Worm (Caenorhabditis elegans) whole organism, L3 larva: ENCODE measurements around the gene vps-8.

ENCODE experiments used
- ZK546.5 ChIP-seq: sonication (generic microtip); optimal IDR thresholded peaks from 2 replicates; lab custom pipeline; 2017; ENCODE audit warnings: missing biosample characterization, missing genetic modification characterization
- aly-2 ChIP-seq: fragments of 150-350 bp; optimal IDR thresholded peaks from 2 replicates; lab custom pipeline; 2014; ENCODE audit warnings: missing biosample characterization, missing genetic modification characterization
- ama-1 ChIP-seq: fragments of 150-350 bp; optimal IDR thresholded peaks from 2 replicates; lab custom pipeline; 2018
- ceh-16 ChIP-seq: sonication (generic microtip); optimal IDR thresholded peaks from 2 replicates; lab custom pipeline; 2017; ENCODE audit warnings: missing biosample characterization, missing genetic modification characterization
- ceh-28 ChIP-seq: fragments of 150-350 bp; optimal IDR thresholded peaks from 2 replicates; lab custom pipeline; 2014; ENCODE audit warnings: missing biosample characterization, missing genetic modification reagents, missing genetic modification characterization
- ceh-82 ChIP-seq: fragments of 150-350 bp; optimal IDR thresholded peaks from 2 replicates; lab custom pipeline; 2014; ENCODE audit warnings: missing biosample characterization, missing genetic modification characterization
- daf-12 ChIP-seq: fragments of 150-350 bp; optimal IDR thresholded peaks from 2 replicates; lab custom pipeline; 2014; ENCODE audit warnings: missing biosample characterization, missing genetic modification reagents, missing genetic modification characterization
- egl-5 ChIP-seq: fragments of 150-350 bp; optimal IDR thresholded peaks from 2 replicates; lab custom pipeline; 2017; ENCODE audit warnings: missing biosample characterization, missing genetic modification reagents, missing genetic modification characterization, inconsistent platforms
- elt-1 ChIP-seq: fragments of 150-350 bp; optimal IDR thresholded peaks from 2 replicates; lab custom pipeline; 2014; ENCODE audit warnings: missing biosample characterization, missing genetic modification characterization
- elt-2 ChIP-seq: sonication (generic microtip); optimal IDR thresholded peaks from 2 replicates; lab custom pipeline; 2016; ENCODE audit warnings: missing genetic modification reagents, mild to moderate bottlenecking, missing genetic modification characterization, missing compliant biosample characterization
- elt-3 ChIP-seq, 3 experiments: fragments of 150-350 bp in 1 of 3; sonication (generic microtip) in 2 of 3; optimal IDR thresholded peaks; 2 replicates in 2 of 3; 4 replicates in 1 of 3; lab custom pipeline; 2014 to 2017; ENCODE audit warnings: missing biosample characterization in 3 of 3, missing genetic modification characterization in 3 of 3
- fkh-10 ChIP-seq: sonication (generic microtip); optimal IDR thresholded peaks from 2 replicates; lab custom pipeline; 2017; ENCODE audit warnings: missing biosample characterization, missing genetic modification reagents, missing genetic modification characterization
- fos-1 ChIP-seq: fragments of 150-350 bp; optimal IDR thresholded peaks from 2 replicates; lab custom pipeline; 2014; ENCODE audit warnings: missing biosample characterization, missing genetic modification characterization
- hmg-11 ChIP-seq: sonication (generic microtip); optimal IDR thresholded peaks from 2 replicates; lab custom pipeline; 2016; ENCODE audit warnings: missing genetic modification characterization, missing compliant biosample characterization
- jun-1 ChIP-seq: fragments of 150-350 bp; optimal IDR thresholded peaks from 2 replicates; lab custom pipeline; 2014; ENCODE audit warnings: missing biosample characterization, missing genetic modification reagents, missing genetic modification characterization
- lin-15B ChIP-seq: fragments of 150-350 bp; optimal IDR thresholded peaks from 2 replicates; lab custom pipeline; 2014; ENCODE audit warnings: missing biosample characterization, missing genetic modification characterization
- lin-39 ChIP-seq: fragments of 150-350 bp; optimal IDR thresholded peaks from 2 replicates; lab custom pipeline; 2018; ENCODE audit warnings: missing biosample characterization, missing genetic modification reagents, missing genetic modification characterization
- lsy-12 ChIP-seq: sonication (generic microtip); optimal IDR thresholded peaks from 2 replicates; lab custom pipeline; 2016; ENCODE audit warnings: mild to moderate bottlenecking, missing genetic modification characterization, missing compliant biosample characterization
- mdl-1 ChIP-seq: fragments of 150-350 bp; optimal IDR thresholded peaks from 2 replicates; lab custom pipeline; 2014; ENCODE audit warnings: missing biosample characterization, missing genetic modification characterization
- mml-1 ChIP-seq: fragments of 150-350 bp; sonication (generic microtip); optimal IDR thresholded peaks from 3 replicates; lab custom pipeline; 2014; ENCODE audit warnings: missing biosample characterization, missing genetic modification characterization
- nfya-1 ChIP-seq: sonication (generic microtip); optimal IDR thresholded peaks from 2 replicates; lab custom pipeline; 2017; ENCODE audit warnings: missing genetic modification characterization, mild to moderate bottlenecking, missing compliant biosample characterization, antibody characterized with exemption, moderate library complexity; ENCODE audit not compliant: insufficient read depth
- nhr-11 ChIP-seq: fragments of 150-350 bp; optimal IDR thresholded peaks from 2 replicates; lab custom pipeline; 2014; ENCODE audit warnings: missing biosample characterization, missing genetic modification characterization
- nhr-12 ChIP-seq: fragments of 150-350 bp; optimal IDR thresholded peaks from 2 replicates; lab custom pipeline; 2014; ENCODE audit warnings: missing biosample characterization, missing genetic modification characterization
- nhr-237 ChIP-seq: fragments of 150-350 bp; optimal IDR thresholded peaks from 2 replicates; lab custom pipeline; 2014; ENCODE audit warnings: missing biosample characterization, missing genetic modification characterization
- nhr-28 ChIP-seq: fragments of 150-350 bp; optimal IDR thresholded peaks from 2 replicates; lab custom pipeline; 2014; ENCODE audit warnings: missing biosample characterization, missing genetic modification characterization
- nhr-43 ChIP-seq: sonication (generic microtip); optimal IDR thresholded peaks from 2 replicates; lab custom pipeline; 2016; ENCODE audit warnings: mild to moderate bottlenecking, missing genetic modification characterization, missing compliant biosample characterization; ENCODE audit not compliant: poor library complexity, severe bottlenecking
- pha-4 ChIP-seq: fragments of 150-350 bp; optimal IDR thresholded peaks from 2 replicates; lab custom pipeline; 2014; ENCODE audit warnings: missing biosample characterization, missing genetic modification reagents, missing genetic modification characterization
- pqm-1 ChIP-seq: fragments of 150-350 bp; optimal IDR thresholded peaks from 2 replicates; lab custom pipeline; 2017; ENCODE audit warnings: missing biosample characterization, missing genetic modification characterization, inconsistent platforms
- snpc-4 ChIP-seq: fragments of 150-350 bp; optimal IDR thresholded peaks from 2 replicates; lab custom pipeline; 2014; ENCODE audit warnings: missing biosample characterization, missing genetic modification characterization
- tbx-2 ChIP-seq: sonication (generic microtip); optimal IDR thresholded peaks from 2 replicates; lab custom pipeline; 2016; ENCODE audit warnings: mild to moderate bottlenecking, missing genetic modification characterization, missing compliant biosample characterization
- unc-39 ChIP-seq: sonication (generic microtip); optimal IDR thresholded peaks from 4 replicates; lab custom pipeline; 2017; ENCODE audit warnings: missing biosample characterization, missing genetic modification characterization
- zag-1 ChIP-seq: fragments of 150-350 bp; optimal IDR thresholded peaks from 2 replicates; lab custom pipeline; 2014; ENCODE audit warnings: missing biosample characterization, missing genetic modification characterization
- ztf-11 ChIP-seq: fragments of 150-350 bp; optimal IDR thresholded peaks from 2 replicates; lab custom pipeline; 2014; ENCODE audit warnings: missing biosample characterization, missing genetic modification characterization
- ztf-4 ChIP-seq: fragments of 150-350 bp; optimal IDR thresholded peaks from 2 replicates; lab custom pipeline; 2014; ENCODE audit warnings: missing biosample characterization, missing genetic modification characterization

Gene vps-8

ce11 chrIV:12265877-12266276 is 9.9 kb downstream of the vps-8 start:
- TF ChIP-seq nhr-28 (tag; lab: Kevin White, UChicago) (no peak), zag-1 (tag; lab: Kevin White, UChicago) (no peak)

- no peak for TF ChIP-seq lsy-12 (tag; lab: Kevin White, UChicago)
These were observed 14.4 kb downstream of the vps-8 start, which contains the start of gene sre-14 for ce11 chrIV:12261353-12261752. TSS of gene sre-14 (minus strand) at chrIV:12261453.

- no peak for TF ChIP-seq ztf-11
- TF ChIP-seq ceh-82 (tag; lab: Kevin White, UChicago), result no peak
- TF ChIP-seq pqm-1 (tag; lab: Kevin White, UChicago), result no peak
- no peak for TF ChIP-seq fkh-10
- TF ChIP-seq mdl-1 (tag; lab: Kevin White, UChicago), result no peak
- peak; percentile 34 for TF ChIP-seq nfya-1 (tag; lab: Kevin White, UChicago)
- TF ChIP-seq mml-1 (tag; lab: Kevin White, UChicago), result no peak
- TF ChIP-seq lin-39 (tag; lab: Kevin White, UChicago), result peak; percentile 26
- no peak for TF ChIP-seq nhr-237
- TF ChIP-seq jun-1, result no peak
- TF ChIP-seq ama-1 (lab: Kevin White, UChicago), result no peak
- no peak for TF ChIP-seq fos-1 (tag; lab: Kevin White, UChicago)
- peak; percentile 42 for TF ChIP-seq lin-15B (tag; lab: Kevin White, UChicago)
- TF ChIP-seq ztf-4 (tag; lab: Kevin White, UChicago), result no peak
- no peak for TF ChIP-seq nhr-11 (tag; lab: Kevin White, UChicago)
- TF ChIP-seq nhr-43 (tag; lab: Kevin White, UChicago), result no peak
- TF ChIP-seq ceh-28, result no peak
- no peak for TF ChIP-seq elt-2 (tag; lab: Kevin White, UChicago)
- no peak for TF ChIP-seq pha-4 (tag; lab: Kevin White, UChicago)
These were observed 16.5 kb downstream of the vps-8 start, which contains the start of gene Y39C12A.9 for ce11 chrIV:12259161-12259870. TSS of gene Y39C12A.9 (minus strand) at chrIV:12259211.

- TF ChIP-seq egl-5 (tag; lab: Kevin White, UChicago) (no peak), tbx-2 (tag; lab: Kevin White, UChicago) (no peak), elt-1 (tag; lab: Kevin White, UChicago) (no peak)
- TF ChIP-seq, all 47 proteins: peak for 0
These were observed 23.2 kb downstream of the vps-8 start, which contains the start of gene dnj-26 for ce11 chrIV:12252579-12252978. TSS of gene dnj-26 (minus strand) at chrIV:12252679.

ce11 chrIV:12244706-12245105 is 31.1 kb downstream of the vps-8 start, which contains the start of gene sre-15:
TSS of gene sre-15 (minus strand) at chrIV:12244806.
- TF ChIP-seq snpc-4 (tag; lab: Kevin White, UChicago), result no peak
- TF ChIP-seq nhr-11 (tag; lab: Kevin White, UChicago), result no peak
- no peak for TF ChIP-seq ztf-11
- no peak for TF ChIP-seq nfya-1 (tag; lab: Kevin White, UChicago)
- no peak for TF ChIP-seq mml-1 (tag; lab: Kevin White, UChicago)
- no peak for TF ChIP-seq ZK546.5 (tag; lab: Kevin White, UChicago)
- no peak for TF ChIP-seq unc-39 (tag; lab: Kevin White, UChicago)
- no peak for TF ChIP-seq nhr-43 (tag; lab: Kevin White, UChicago)
- no peak for TF ChIP-seq elt-3 (tag; optimal IDR thresholded peaks at IDR 0.05; lab: Kevin White, UChicago)
- no peak for TF ChIP-seq daf-12 (tag; lab: Kevin White, UChicago)
- no peak for TF ChIP-seq jun-1
- no peak for TF ChIP-seq hmg-11 (tag; lab: Kevin White, UChicago)
- no peak for TF ChIP-seq ceh-16
- TF ChIP-seq nhr-12 (tag; lab: Kevin White, UChicago), result no peak
- no peak for TF ChIP-seq lsy-12 (tag; lab: Kevin White, UChicago)
- no peak for TF ChIP-seq tbx-2 (tag; lab: Kevin White, UChicago)
- no peak for TF ChIP-seq aly-2
